Worm (Caenorhabditis elegans) whole organism, early embryonic: ENCODE measurements around the gene nlp-56.

Source experiments
- B0310.2 ChIP-seq: sonication (generic microtip); optimal IDR thresholded peaks from 2 replicates; lab custom pipeline; 2016; ENCODE audit warnings: mild to moderate bottlenecking, missing genetic modification characterization, missing compliant biosample characterization
- F13C5.2 ChIP-seq: sonication (generic microtip); optimal IDR thresholded peaks from 2 replicates; lab custom pipeline; 2017; ENCODE audit warnings: mild to moderate bottlenecking, missing genetic modification characterization, inconsistent platforms, missing compliant biosample characterization
- aly-1 ChIP-seq: sonication (generic microtip); optimal IDR thresholded peaks from 2 replicates; lab custom pipeline; 2016; ENCODE audit warnings: missing genetic modification characterization, missing compliant biosample characterization
- ama-1 ChIP-seq: fragments of 150-350 bp; optimal IDR thresholded peaks from 2 replicates; lab custom pipeline; 2014
- ceh-13 ChIP-seq: fragments of 200-800 bp; sonication (Bioruptor generic); optimal IDR thresholded peaks from 2 replicates; lab custom pipeline; 2018; ENCODE audit warnings: mild to moderate bottlenecking, missing genetic modification characterization, missing compliant biosample characterization
- ceh-36 ChIP-seq: sonication (generic microtip); optimal IDR thresholded peaks from 2 replicates; lab custom pipeline; 2016; ENCODE audit warnings: missing genetic modification characterization, inconsistent platforms, missing compliant biosample characterization
- ets-7 ChIP-seq: sonication (generic microtip); optimal IDR thresholded peaks from 2 replicates; lab custom pipeline; 2016; ENCODE audit warnings: missing genotype, missing genetic modification characterization, missing compliant biosample characterization
- flt-1 ChIP-seq: fragments of 200-800 bp; sonication (Bioruptor generic); IDR thresholded peaks from 2 replicates; pipeline ENCODE4 v1.3.6; 2022; ENCODE audit warnings: missing genetic modification characterization, missing compliant biosample characterization
- hmbx-1 ChIP-seq: sonication (generic microtip); optimal IDR thresholded peaks from 2 replicates; lab custom pipeline; 2016; ENCODE audit warnings: mild to moderate bottlenecking, missing genetic modification characterization, missing compliant biosample characterization
- hmg-4 ChIP-seq: fragments of 200-800 bp; sonication (Bioruptor generic); optimal IDR thresholded peaks from 2 replicates; lab custom pipeline; 2018; ENCODE audit warnings: mild to moderate bottlenecking, missing genetic modification characterization, missing compliant biosample characterization
- hnd-1 ChIP-seq: sonication (generic microtip); optimal IDR thresholded peaks from 2 replicates; lab custom pipeline; 2016; ENCODE audit warnings: missing genetic modification characterization, missing compliant biosample characterization
- pes-1 ChIP-seq: fragments of 200-800 bp; sonication (Bioruptor generic); IDR thresholded peaks from 2 replicates; pipeline ENCODE4 v1.3.6; 2022; ENCODE audit warnings: missing genetic modification reagents, missing genetic modification characterization, missing compliant biosample characterization
- scrt-1 ChIP-seq: fragments of 200-800 bp; sonication (Bioruptor generic); IDR thresholded peaks from 2 replicates; pipeline ENCODE4 v1.3.6; 2022; ENCODE audit warnings: missing genetic modification characterization, missing compliant biosample characterization
- sea-1 ChIP-seq: fragments of 200-800 bp; sonication (Bioruptor generic); conservative IDR thresholded peaks from 2 replicates; pipeline ENCODE4 v1.3.6; 2022; ENCODE audit warnings: missing genetic modification characterization, missing compliant biosample characterization
- tbx-11 ChIP-seq: fragments of 200-800 bp; sonication (Bioruptor generic); IDR thresholded peaks from 2 replicates; pipeline ENCODE4 v1.3.6; 2022; ENCODE audit warnings: missing genetic modification characterization, missing compliant biosample characterization
- tbx-37 ChIP-seq: fragments of 200-800 bp; sonication (Bioruptor generic); conservative IDR thresholded peaks from 2 replicates; pipeline ENCODE4 v1.3.6; 2022; ENCODE audit warnings: missing genetic modification reagents, missing genetic modification characterization, missing compliant biosample characterization
- tra-4 ChIP-seq: sonication (generic microtip); optimal IDR thresholded peaks from 2 replicates; lab custom pipeline; 2017; ENCODE audit warnings: missing genetic modification characterization, missing compliant biosample characterization

The nlp-56 gene

DNA sequence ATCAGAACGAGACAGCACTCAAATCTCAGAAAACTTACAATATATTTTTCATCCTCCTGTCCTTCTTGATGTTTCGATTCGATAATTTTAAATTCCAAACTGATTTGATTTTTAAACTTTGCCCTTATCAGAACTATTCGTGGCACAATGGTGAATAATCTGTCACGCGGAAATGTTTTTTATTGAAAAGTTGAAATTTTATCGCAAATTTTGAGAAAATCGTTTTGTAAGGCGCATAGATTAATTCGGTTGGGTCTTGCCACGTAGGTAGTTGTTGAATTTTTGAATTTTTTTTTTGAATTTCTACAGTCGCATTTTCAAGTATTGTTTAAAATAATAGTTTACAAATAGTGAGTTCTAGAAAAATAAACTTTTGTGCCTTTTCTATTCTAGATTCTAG is 23.7 kb downstream of the nlp-56 start, which contains the start of gene ptp-5.2:
Gene ptp-5.2 (minus strand): TSS at position 101 of the 400 bp plus-strand sequence.
- no peak for TF ChIP-seq F13C5.2 (tag; lab: Kevin White, UChicago)
- TF ChIP-seq tbx-11, result no peak
- TF ChIP-seq B0310.2 (tag; lab: Kevin White, UChicago), result no peak
- no peak for TF ChIP-seq ceh-13 (GFP tag; lab: Kevin White, UChicago)
- TF ChIP-seq tbx-37 (GFP tag; lab: Robert Waterston, UW), result no peak
- TF ChIP-seq hmbx-1, result no peak
- TF ChIP-seq ceh-36 (tag; lab: Kevin White, UChicago), result no peak
- TF ChIP-seq pes-1 (GFP tag; lab: Robert Waterston, UW), result no peak

- TF ChIP-seq B0310.2 (tag; lab: Kevin White, UChicago) (no peak), flt-1 (GFP tag; lab: Robert Waterston, UW) (no peak), hmg-4 (GFP tag; lab: Kevin White, UChicago) (no peak), ets-7 (no peak), scrt-1 (GFP tag; lab: Robert Waterston, UW) (no peak), tbx-37 (GFP tag; lab: Robert Waterston, UW) (no peak), sea-1 (GFP tag; lab: Robert Waterston, UW) (no peak)
Observed at ce11 chrIV:14759662-14760061, 24.9 kb downstream of the nlp-56 start.

- TF ChIP-seq hmbx-1, result no peak
- TF ChIP-seq ceh-36 (tag; lab: Kevin White, UChicago), result no peak
- no peak for TF ChIP-seq hnd-1
- no peak for TF ChIP-seq F13C5.2 (tag; lab: Kevin White, UChicago)
- no peak for TF ChIP-seq aly-1 (tag; lab: Kevin White, UChicago)
- no peak for TF ChIP-seq tbx-11
- no peak for TF ChIP-seq tra-4
- TF ChIP-seq ama-1 (lab: Kevin White, UChicago), result no peak
- TF ChIP-seq pes-1 (GFP tag; lab: Robert Waterston, UW), result no peak
- no peak for TF ChIP-seq flt-1 (GFP tag; lab: Robert Waterston, UW)
- TF ChIP-seq ceh-13 (GFP tag; lab: Kevin White, UChicago), result no peak
- no peak for TF ChIP-seq sea-1 (GFP tag; lab: Robert Waterston, UW)
- no peak for TF ChIP-seq B0310.2 (tag; lab: Kevin White, UChicago)
- TF ChIP-seq ets-7, result no peak
- TF ChIP-seq tbx-37 (GFP tag; lab: Robert Waterston, UW), result no peak
- TF ChIP-seq scrt-1 (GFP tag; lab: Robert Waterston, UW), result no peak
- TF ChIP-seq hmg-4 (GFP tag; lab: Kevin White, UChicago), result no peak
Observed at ce11 chrIV:14757786-14758185, 26.8 kb downstream of the nlp-56 start.

DNA sequence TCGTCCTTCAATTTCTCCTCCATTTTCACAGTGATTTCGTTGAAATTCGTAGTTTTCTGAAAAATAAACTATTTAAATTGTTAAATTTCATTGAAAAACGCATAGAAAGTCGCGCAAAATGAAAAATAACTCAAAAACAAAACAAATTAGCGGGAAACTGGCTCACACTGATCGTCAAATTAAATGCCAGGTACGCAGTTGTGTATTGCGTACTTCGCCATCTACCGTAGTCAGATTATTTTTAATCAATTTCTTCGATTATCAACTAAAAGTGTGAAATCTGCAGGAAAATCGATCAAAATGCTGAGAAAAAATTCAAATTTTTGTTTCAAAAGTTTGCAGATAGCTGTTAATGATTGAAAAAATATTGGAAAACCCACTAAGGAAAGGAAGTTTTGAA is 29.6 kb downstream of the nlp-56 start, which contains the start of gene Y57G11C.499:
Gene Y57G11C.499 (minus strand): TSS at position 23 of the 400 bp plus-strand sequence.
- TF ChIP-seq pes-1 (GFP tag; lab: Robert Waterston, UW), result no peak
- no peak for TF ChIP-seq flt-1 (GFP tag; lab: Robert Waterston, UW)
- no peak for TF ChIP-seq F13C5.2 (tag; lab: Kevin White, UChicago)
- no peak for TF ChIP-seq aly-1 (tag; lab: Kevin White, UChicago)
- TF ChIP-seq ama-1 (lab: Kevin White, UChicago), result no peak
- TF ChIP-seq sea-1 (GFP tag; lab: Robert Waterston, UW), result no peak
- TF ChIP-seq ets-7, result no peak
- no peak for TF ChIP-seq hmg-4 (GFP tag; lab: Kevin White, UChicago)

DNA sequence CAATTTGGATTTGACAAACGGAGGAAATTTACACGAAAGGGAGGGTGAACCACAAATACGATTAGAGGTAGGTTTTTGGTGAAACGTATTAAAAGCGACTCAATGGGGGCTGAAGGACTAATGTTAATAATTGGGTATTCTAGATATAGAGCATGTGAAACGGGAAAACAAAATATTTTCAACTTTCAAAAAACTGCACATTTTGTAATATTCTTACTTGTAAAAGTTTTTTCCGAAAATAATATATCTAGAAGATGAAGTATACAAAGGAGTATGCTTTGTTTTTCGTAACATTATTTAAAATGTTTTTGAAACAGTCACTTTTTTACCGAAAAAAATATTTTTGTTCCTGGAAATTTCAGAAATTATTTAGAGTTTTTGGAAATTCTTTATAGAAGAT is 42.6 kb downstream of the nlp-56 start:
- TF ChIP-seq F13C5.2 (tag; lab: Kevin White, UChicago), result no peak
